Fruit fly (Drosophila melanogaster) whole organism: ENCODE measurements around the gene srl.

Experiments used
- CG8478 ChIP-seq: fragments of >200 bp; optimal IDR thresholded peaks from 2 replicates; lab custom pipeline; 2018; ENCODE audit warnings: inconsistent platforms
- Dll ChIP-seq: fragments of >200 bp; optimal IDR thresholded peaks from 2 replicates; lab custom pipeline; 2017
- EcR ChIP-seq, 2 experiments: fragments of >200 bp; optimal IDR thresholded peaks; 2 replicates each; lab custom pipeline; 2017; ENCODE audit warnings: missing biosample characterization in 2 of 2, missing genetic modification characterization in 2 of 2, missing genetic modification reagents in 2 of 2
- psq ChIP-seq: fragments of >200 bp; optimal IDR thresholded peaks from 2 replicates; lab custom pipeline; 2017
- usp ChIP-seq: fragments of >200 bp; optimal IDR thresholded peaks from 2 replicates; lab custom pipeline; 2017; ENCODE audit warnings: missing biosample characterization, missing genetic modification characterization, mixed read lengths

- TF ChIP-seq CG8478 (lab: Kevin White, UChicago) (no peak), EcR (GFP tag; optimal IDR thresholded peaks at IDR 0.05; lab: Kevin White, UChicago) (no peak), psq (lab: Kevin White, UChicago) (no peak), usp (GFP tag; lab: Kevin White, UChicago) (no peak), Dll (lab: Kevin White, UChicago) (no peak)
Measured at dm6 chr3R:4399810-4400496, 29.2 kb downstream of the srl start.
